Worm (Caenorhabditis elegans): Measurements from ENCODE around the gene npr-37.

The npr-37 gene

DNA sequence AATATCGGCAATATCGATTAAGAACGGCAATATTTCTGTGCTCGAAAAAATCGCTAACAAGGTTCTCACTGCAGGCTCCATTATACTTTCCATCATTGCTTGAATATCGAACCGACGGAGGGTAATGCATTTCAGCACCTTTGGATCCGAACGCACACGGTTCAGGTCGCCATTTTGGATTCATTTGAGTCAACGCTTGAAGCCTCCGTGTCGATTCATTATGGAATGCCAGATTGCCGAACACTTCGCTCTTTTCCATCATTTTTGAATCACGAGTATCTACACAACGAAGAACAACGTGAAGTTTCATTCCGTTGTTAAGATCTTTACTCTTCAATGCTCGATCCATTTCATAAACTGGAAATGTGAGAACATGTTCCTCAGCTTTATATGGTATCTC lies 58.9 kb downstream of the npr-37 start:
- no peak for TF ChIP-seq mab-5 (tag; optimal IDR thresholded peaks at IDR 0.05)
- no peak for TF ChIP-seq ZK546.5 (tag; optimal IDR thresholded peaks at IDR 0.05)
- no peak for TF ChIP-seq nhr-25 (tag; optimal IDR thresholded peaks at IDR 0.05)
- TF ChIP-seq nhr-12 (tag; optimal IDR thresholded peaks at IDR 0.05) = no peak
- TF ChIP-seq ceh-16 (tag; optimal IDR thresholded peaks at IDR 0.05) = no peak

DNA sequence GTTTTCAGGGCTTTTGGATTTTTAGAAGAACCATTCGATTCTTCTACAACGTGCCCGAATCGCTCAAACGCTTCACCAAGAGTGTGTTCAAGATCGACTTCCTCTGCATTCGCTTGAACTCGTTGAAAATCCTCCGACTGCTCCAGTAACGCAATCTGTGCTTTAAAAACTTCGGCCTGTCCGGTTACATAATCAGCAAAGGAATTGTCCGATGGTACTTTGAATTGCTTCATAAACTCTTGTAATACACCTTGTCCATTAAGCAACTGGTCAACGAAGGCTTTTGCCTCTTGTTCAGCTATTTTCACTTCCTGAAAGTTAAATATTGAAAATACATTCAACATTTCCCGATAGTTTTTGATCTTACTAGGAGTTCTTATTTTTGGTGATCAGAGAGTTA lies 60.3 kb downstream of the npr-37 start:
- TF ChIP-seq dmd-4 (tag; optimal IDR thresholded peaks at IDR 0.05) (no peak), ceh-16 (tag; optimal IDR thresholded peaks at IDR 0.05) (no peak), peb-1 (tag; optimal IDR thresholded peaks at IDR 0.05) (no peak), aly-2 (tag; optimal IDR thresholded peaks at IDR 0.05) (no peak), alr-1 (tag; optimal IDR thresholded peaks at IDR 0.05) (no peak), C34F6.9 (tag; optimal IDR thresholded peaks at IDR 0.05) (no peak), snpc-4 (tag; optimal IDR thresholded peaks at IDR 0.05) (no peak), nhr-25 (tag; optimal IDR thresholded peaks at IDR 0.05) (no peak), ztf-1 (GFP tag; conservative IDR thresholded peaks at IDR 0.05) (no peak), lin-39 (tag; optimal IDR thresholded peaks at IDR 0.05) (no peak), fos-1 (tag; optimal IDR thresholded peaks at IDR 0.05) (no peak), nhr-77 (tag; optimal IDR thresholded peaks at IDR 0.05) (no peak), lsy-2 (tag; optimal IDR thresholded peaks at IDR 0.05) (no peak), nhr-6 (tag; optimal IDR thresholded peaks at IDR 0.05) (no peak), lin-13 (GFP tag; optimal IDR thresholded peaks at IDR 0.05) (no peak), sem-4 (tag; optimal IDR thresholded peaks at IDR 0.05) (no peak), sma-9 (GFP tag; optimal IDR thresholded peaks at IDR 0.05) (no peak), sma-9 (tag; optimal IDR thresholded peaks at IDR 0.05) (no peak)

ce11 chrIV:419674-420073 lies 61.3 kb downstream of the npr-37 start, which contains the start of gene eri-1:
eri-1 (minus strand) TSS chrIV:419958.
- no peak for TF ChIP-seq lin-39 (tag; optimal IDR thresholded peaks at IDR 0.05)
